Worm (Caenorhabditis elegans) whole organism, L1 larva: ENCODE measurements around the gene C26B2.8.

Source experiments
- jun-1 ChIP-seq: fragments of 150-350 bp; optimal IDR thresholded peaks from 2 replicates; lab custom pipeline; 2014; ENCODE audit warnings: missing biosample characterization, missing genetic modification reagents, missing genetic modification characterization
- lin-13 ChIP-seq: fragments of 150-350 bp; optimal IDR thresholded peaks from 2 replicates; lab custom pipeline; 2014; ENCODE audit warnings: missing biosample characterization, missing genetic modification reagents, missing genetic modification characterization
- mep-1 ChIP-seq: fragments of 150-350 bp; optimal IDR thresholded peaks from 2 replicates; lab custom pipeline; 2014; ENCODE audit warnings: missing biosample characterization, missing genetic modification characterization
- skn-1 ChIP-seq: fragments of 150-350 bp; optimal IDR thresholded peaks from 2 replicates; lab custom pipeline; 2014; ENCODE audit warnings: missing biosample characterization, missing genetic modification characterization

ce11 chrIV:7987083-7987482 lies 26.9 kb upstream of the C26B2.8 start, which contains the start of gene mec-17:
- no peak for TF ChIP-seq lin-13 (GFP tag; lab: Kevin White, UChicago)
- no peak for TF ChIP-seq mep-1 (tag; lab: Kevin White, UChicago)
- TF ChIP-seq jun-1 (tag; lab: Kevin White, UChicago) = no peak
- no peak for TF ChIP-seq skn-1 (tag; lab: Kevin White, UChicago)
